Worm (Caenorhabditis elegans) whole organism, L4 larva: Measurements from ENCODE around the gene nlp-45.
A peak's percentile ranks its signal among the peaks of the same experiment; 100 is the strongest.

Experiments used
- F10B5.3 ChIP-seq: sonication (generic microtip); optimal IDR thresholded peaks from 2 replicates; lab custom pipeline; 2016; ENCODE audit warnings: mild to moderate bottlenecking, missing genetic modification characterization, missing compliant biosample characterization
- F44E2.7 ChIP-seq: fragments of 200-800 bp; sonication (Bioruptor generic); IDR thresholded peaks from 2 replicates; pipeline ENCODE4 v2.1.2; 2022; ENCODE audit warnings: missing genetic modification characterization, missing compliant biosample characterization
- R02D3.7 ChIP-seq: fragments of 150-350 bp; sonication (generic microtip); optimal IDR thresholded peaks from 3 replicates; lab custom pipeline; 2014; ENCODE audit warnings: missing biosample characterization, missing genetic modification characterization
- Y5F2A.4 ChIP-seq: fragments of 200-800 bp; sonication (Bioruptor generic); optimal IDR thresholded peaks from 2 replicates; lab custom pipeline; 2018; ENCODE audit warnings: mild to moderate bottlenecking, missing genetic modification characterization, missing compliant biosample characterization
- Y75B8A.6 ChIP-seq: fragments of 200-800 bp; sonication (Bioruptor generic); IDR thresholded peaks from 2 replicates; pipeline ENCODE4 v1.3.6; 2022; ENCODE audit warnings: missing genetic modification reagents, missing genetic modification characterization, missing compliant biosample characterization
- ZK337.2 ChIP-seq: fragments of 200-800 bp; sonication (Bioruptor generic); IDR thresholded peaks from 2 replicates; pipeline ENCODE4 v1.3.6; 2022; ENCODE audit warnings: missing genetic modification reagents, missing genetic modification characterization, missing compliant biosample characterization
- aha-1 ChIP-seq: fragments of 150-350 bp; peaks from one replicate; lab custom pipeline; 2014; ENCODE audit warnings: missing biosample characterization, missing genetic modification characterization
- attf-4 ChIP-seq: sonication (generic microtip); optimal IDR thresholded peaks from 3 replicates; lab custom pipeline; 2017; ENCODE audit warnings: missing biosample characterization, missing genetic modification characterization
- ceh-62 ChIP-seq: sonication (generic microtip); optimal IDR thresholded peaks from 2 replicates; lab custom pipeline; 2017; ENCODE audit warnings: missing biosample characterization, missing genetic modification characterization
- ctbp-1 ChIP-seq: fragments of 200-800 bp; sonication (Bioruptor generic); IDR thresholded peaks from 2 replicates; pipeline ENCODE4 v1.3.6; 2022; ENCODE audit warnings: missing genetic modification reagents, missing genetic modification characterization, missing compliant biosample characterization
- daf-16 ChIP-seq, 3 experiments: sonication (generic microtip); optimal IDR thresholded peaks; 2 replicates each; lab custom pipeline; 2016 to 2017; ENCODE audit warnings: missing genetic modification characterization in 3 of 3, missing genetic modification reagents in 3 of 3, mild to moderate bottlenecking in 2 of 3, missing compliant biosample characterization in 2 of 3, missing biosample characterization in 1 of 3, moderate library complexity in 1 of 3
- dve-1 ChIP-seq: sonication (generic microtip); optimal IDR thresholded peaks from 2 replicates; lab custom pipeline; 2017; ENCODE audit warnings: antibody characterized with exemption, mild to moderate bottlenecking, missing genetic modification characterization, missing compliant biosample characterization; ENCODE audit not compliant: insufficient read depth
- fkh-10 ChIP-seq: fragments of 150-350 bp; optimal IDR thresholded peaks from 2 replicates; lab custom pipeline; 2014; ENCODE audit warnings: missing biosample characterization, missing genetic modification reagents, missing genetic modification characterization
- fos-1 ChIP-seq: fragments of 150-350 bp; optimal IDR thresholded peaks from 2 replicates; lab custom pipeline; 2014; ENCODE audit warnings: missing biosample characterization, missing genetic modification characterization
- hif-1 ChIP-seq, 2 experiments: sonication (generic microtip); optimal IDR thresholded peaks; 2 replicates each; lab custom pipeline; 2016 to 2017; ENCODE audit warnings: missing compliant biosample characterization in 2 of 2, missing genetic modification characterization in 2 of 2, missing genetic modification reagents in 2 of 2, missing genotype in 2 of 2, mild to moderate bottlenecking in 1 of 2
- hlh-11 ChIP-seq: fragments of 200-800 bp; sonication (Bioruptor generic); optimal IDR thresholded peaks from 2 replicates; lab custom pipeline; 2018; ENCODE audit warnings: mild to moderate bottlenecking, missing genetic modification characterization, missing compliant biosample characterization
- hlh-30 ChIP-seq: sonication (generic microtip); optimal IDR thresholded peaks from 2 replicates; lab custom pipeline; 2017; ENCODE audit warnings: antibody characterized with exemption, mild to moderate bottlenecking, missing genetic modification characterization, missing compliant biosample characterization; ENCODE audit not compliant: insufficient read depth
- jun-1 ChIP-seq: fragments of 150-350 bp; optimal IDR thresholded peaks from 2 replicates; lab custom pipeline; 2014; ENCODE audit warnings: missing biosample characterization, missing genetic modification reagents, missing genetic modification characterization
- lin-39 ChIP-seq: fragments of 150-350 bp; optimal IDR thresholded peaks from 2 replicates; lab custom pipeline; 2014; ENCODE audit warnings: missing biosample characterization, missing genetic modification reagents, missing genetic modification characterization
- lsy-2 ChIP-seq, 2 experiments: fragments of 150-350 bp in 1 of 2; sonication (generic microtip) in 1 of 2; optimal IDR thresholded peaks; 2 replicates each; lab custom pipeline; 2014 to 2017; ENCODE audit warnings: missing biosample characterization in 2 of 2, missing genetic modification characterization in 2 of 2
- mdt-29 ChIP-seq: fragments of 200-800 bp; sonication (Bioruptor generic); IDR thresholded peaks from 2 replicates; pipeline ENCODE4 v1.3.6; 2022; ENCODE audit warnings: missing genetic modification reagents, missing genetic modification characterization, missing compliant biosample characterization
- mep-1 ChIP-seq: fragments of 150-350 bp; sonication (generic microtip); optimal IDR thresholded peaks from 3 replicates; lab custom pipeline; 2014; ENCODE audit warnings: missing biosample characterization, missing genetic modification characterization
- mes-2 ChIP-seq: sonication (generic microtip); optimal IDR thresholded peaks from 2 replicates; lab custom pipeline; 2016; ENCODE audit warnings: missing genotype, mild to moderate bottlenecking, missing genetic modification characterization, missing compliant biosample characterization; ENCODE audit not compliant: poor library complexity, severe bottlenecking
- mxl-2 ChIP-seq: fragments of 200-800 bp; sonication (Bioruptor generic); conservative IDR thresholded peaks from 2 replicates; pipeline ENCODE4 v1.3.6; 2022; ENCODE audit warnings: missing genetic modification reagents, missing genetic modification characterization, missing compliant biosample characterization
- mxl-3 ChIP-seq: fragments of 200-800 bp; sonication (Bioruptor generic); optimal IDR thresholded peaks from 2 replicates; lab custom pipeline; 2018; ENCODE audit warnings: mild to moderate bottlenecking, missing genetic modification characterization, missing compliant biosample characterization
- nhr-102 ChIP-seq: sonication (generic microtip); optimal IDR thresholded peaks from 2 replicates; lab custom pipeline; 2016; ENCODE audit warnings: mild to moderate bottlenecking, missing genetic modification characterization, moderate library complexity, missing compliant biosample characterization
- nhr-11 ChIP-seq: fragments of 150-350 bp; optimal IDR thresholded peaks from 2 replicates; lab custom pipeline; 2014; ENCODE audit warnings: missing biosample characterization, missing genetic modification characterization
- nhr-111 ChIP-seq: fragments of 200-800 bp; sonication (Bioruptor generic); optimal IDR thresholded peaks from 2 replicates; lab custom pipeline; 2018; ENCODE audit warnings: mild to moderate bottlenecking, missing genetic modification characterization, missing compliant biosample characterization
- nhr-25 ChIP-seq: sonication (generic microtip); optimal IDR thresholded peaks from 2 replicates; lab custom pipeline; 2017; ENCODE audit warnings: missing genetic modification characterization, mild to moderate bottlenecking, missing compliant biosample characterization, antibody characterized with exemption, moderate library complexity, borderline replicate concordance; ENCODE audit not compliant: insufficient read depth
- nhr-28 ChIP-seq: fragments of 150-350 bp; optimal IDR thresholded peaks from 2 replicates; lab custom pipeline; 2014; ENCODE audit warnings: missing biosample characterization, missing genetic modification characterization
- nhr-41 ChIP-seq: fragments of 200-800 bp; sonication (Bioruptor generic); IDR thresholded peaks from 2 replicates; pipeline ENCODE4 v1.3.6; 2022; ENCODE audit warnings: missing genetic modification reagents, missing genetic modification characterization, missing compliant biosample characterization
- nhr-42 ChIP-seq: fragments of 200-800 bp; sonication (Bioruptor generic); IDR thresholded peaks from 2 replicates; pipeline ENCODE4 v1.3.6; 2022; ENCODE audit warnings: missing genetic modification characterization, missing compliant biosample characterization
- nhr-76 ChIP-seq: fragments of 150-350 bp; optimal IDR thresholded peaks from 2 replicates; lab custom pipeline; 2014; ENCODE audit warnings: missing biosample characterization, missing genetic modification characterization
- pha-4 ChIP-seq, 2 experiments: fragments of 150-350 bp in 1 of 2; fragments of 200-800 bp in 1 of 2; sonication (Bioruptor generic) in 1 of 2; IDR thresholded peaks in 1 of 2; optimal IDR thresholded peaks in 1 of 2; 2 replicates each; pipeline versions ENCODE4 v1.3.6 to Lab custom; 2014 to 2022; ENCODE audit warnings: missing genetic modification characterization in 2 of 2, missing genetic modification reagents in 2 of 2, missing biosample characterization in 1 of 2, missing compliant biosample characterization in 1 of 2
- rbr-2 ChIP-seq: sonication (generic microtip); optimal IDR thresholded peaks from 2 replicates; lab custom pipeline; 2016; ENCODE audit warnings: missing genotype, missing genetic modification characterization, missing compliant biosample characterization
- sdz-12 ChIP-seq: fragments of 200-800 bp; sonication (Bioruptor generic); optimal IDR thresholded peaks from 2 replicates; lab custom pipeline; 2018; ENCODE audit warnings: mild to moderate bottlenecking, missing genetic modification characterization, missing compliant biosample characterization
- snpc-1.2 ChIP-seq: fragments of 200-800 bp; sonication (Bioruptor generic); IDR thresholded peaks from 2 replicates; pipeline ENCODE4 v1.3.6; 2022; ENCODE audit warnings: missing genetic modification reagents, missing genetic modification characterization, missing compliant biosample characterization
- snpc-4 ChIP-seq: fragments of 150-350 bp; optimal IDR thresholded peaks from 2 replicates; lab custom pipeline; 2014; ENCODE audit warnings: missing biosample characterization, missing genetic modification characterization
- spr-1 ChIP-seq: sonication (generic microtip); optimal IDR thresholded peaks from 2 replicates; lab custom pipeline; 2016; ENCODE audit warnings: mild to moderate bottlenecking, missing genetic modification characterization, missing compliant biosample characterization
- tag-97 ChIP-seq: fragments of 200-800 bp; sonication (Bioruptor generic); IDR thresholded peaks from 2 replicates; pipeline ENCODE4 v1.3.6; 2022; ENCODE audit warnings: missing genetic modification characterization, missing compliant biosample characterization
- tra-1 ChIP-seq: fragments of 200-800 bp; sonication (Bioruptor generic); IDR thresholded peaks from 2 replicates; pipeline ENCODE4 v1.3.6; 2022; ENCODE audit warnings: missing genetic modification reagents, missing genetic modification characterization, missing compliant biosample characterization
- unc-62 ChIP-seq, 3 experiments: fragments of 150-350 bp in 1 of 3; sonication (generic microtip); optimal IDR thresholded peaks in 2 of 3; peaks in 1 of 3; 1 replicate in 1 of 3; 2 replicates in 2 of 3; lab custom pipeline; 2014 to 2017; ENCODE audit warnings: missing biosample characterization in 3 of 3, missing genetic modification characterization in 3 of 3, missing genetic modification reagents in 3 of 3, missing genotype in 1 of 3
- zip-2 ChIP-seq: fragments of 150-350 bp; optimal IDR thresholded peaks from 2 replicates; lab custom pipeline; 2014; ENCODE audit warnings: missing biosample characterization, missing genetic modification characterization
- ztf-7 ChIP-seq: fragments of 150-350 bp; optimal IDR thresholded peaks from 2 replicates; lab custom pipeline; 2014; ENCODE audit warnings: missing biosample characterization, missing genetic modification characterization

The nlp-45 gene

DNA sequence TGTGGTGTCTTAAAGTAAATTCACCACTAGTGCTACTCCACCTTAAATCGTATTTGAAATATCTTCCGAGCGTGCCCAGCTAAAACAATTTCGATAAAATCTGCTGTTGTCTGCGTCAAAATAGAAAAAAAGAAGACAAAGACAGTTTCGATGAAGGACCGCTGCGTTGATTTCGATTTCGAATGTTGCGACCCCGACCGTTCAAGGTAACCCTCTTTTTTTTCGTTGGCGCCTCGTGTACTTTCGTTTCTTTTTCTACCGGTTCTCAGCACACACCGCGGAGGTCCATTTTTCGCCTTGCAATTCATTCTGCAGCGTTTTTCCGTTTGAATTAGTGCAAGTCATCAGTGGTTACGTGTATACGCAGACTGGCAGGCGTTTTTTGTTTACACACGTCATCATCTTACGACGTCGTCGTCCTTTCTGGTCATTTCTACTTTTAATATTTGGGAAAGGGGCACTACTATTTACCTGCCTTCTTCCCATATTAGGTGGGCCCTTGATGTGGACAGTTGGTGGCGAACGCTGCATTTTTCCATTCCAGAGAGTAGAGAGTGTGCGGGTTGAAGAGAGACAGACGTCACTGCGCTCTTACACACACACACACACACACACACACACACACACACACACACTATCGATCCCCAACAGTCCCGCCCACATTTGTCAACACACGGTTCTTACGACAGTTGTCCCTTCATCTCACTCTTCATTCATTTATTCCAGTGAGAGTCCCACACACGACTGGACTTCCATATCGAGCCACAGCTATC is 30.1 kb upstream of the nlp-45 start:
- TF ChIP-seq hif-1 (tag; optimal IDR thresholded peaks at IDR 0.05; lab: Kevin White, UChicago) (no peak), tra-1 (GFP tag; lab: Robert Waterston, UW) (0 out of 2 replicates have a peak, but pooled peaks have one; percentile 5), R02D3.7 (no peak), nhr-28 (tag; lab: Kevin White, UChicago) (peak; percentile 42), spr-1 (tag; lab: Kevin White, UChicago) (no peak), lin-39 (tag; lab: Kevin White, UChicago) (no peak), Y5F2A.4 (GFP tag; lab: Kevin White, UChicago) (no peak), hlh-11 (peak; percentile 32), rbr-2 (tag; lab: Kevin White, UChicago) (peak; percentile 4), lsy-2 (tag; optimal IDR thresholded peaks at IDR 0.05; lab: Kevin White, UChicago) (peak in 1 of 2 experiments; percentile 15), snpc-4 (tag; lab: Kevin White, UChicago) (no peak), nhr-25 (tag; lab: Kevin White, UChicago) (peak; percentile 74), pha-4 (GFP tag; IDR thresholded peaks at IDR 0.05; lab: Robert Waterston, UW) (no peak), pha-4 (tag; optimal IDR thresholded peaks at IDR 0.05; lab: Kevin White, UChicago) (no peak), mep-1 (peak; percentile 42), daf-16 (GFP tag; optimal IDR thresholded peaks at IDR 0.05; lab: Kevin White, UChicago) (no peak), daf-16 (tag; optimal IDR thresholded peaks at IDR 0.05; lab: Kevin White, UChicago) (peak; percentile 3), mxl-3 (peak; percentile 24), ceh-62 (tag; lab: Kevin White, UChicago) (no peak), unc-62 (GFP tag; optimal IDR thresholded peaks at IDR 0.05 in 1 of 2; lab: Kevin White, UChicago) (no peak), unc-62 (tag; optimal IDR thresholded peaks at IDR 0.05; lab: Kevin White, UChicago) (no peak), jun-1 (tag; lab: Kevin White, UChicago) (no peak), mes-2 (tag; lab: Kevin White, UChicago) (peak; percentile 31), fos-1 (tag; lab: Kevin White, UChicago) (no peak), dve-1 (tag; lab: Kevin White, UChicago) (peak; percentile 30), aha-1 (peak; percentile 84)

DNA sequence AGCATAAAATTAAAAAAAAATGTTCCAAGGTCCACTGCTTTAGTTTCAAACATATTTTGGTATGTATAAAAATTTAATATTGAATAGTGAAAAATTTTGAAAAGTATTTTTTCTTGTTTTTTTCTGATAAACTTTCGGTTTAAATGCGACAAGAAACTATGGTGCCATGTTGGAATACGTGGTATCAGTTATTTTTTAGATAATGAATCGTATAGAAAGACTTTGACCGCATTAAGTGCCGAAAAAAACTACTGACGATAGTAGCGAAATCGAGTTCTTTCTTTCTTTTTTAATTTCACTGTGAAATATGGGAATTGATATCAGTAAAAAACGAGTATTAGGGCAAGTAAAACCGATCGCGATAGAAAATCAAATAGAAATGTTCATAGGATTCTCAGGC is 27.8 kb upstream of the nlp-45 start, which contains the start of gene T24D8.6:
TSS of gene T24D8.6 (minus strand) at position 101 of the 400 bp plus-strand sequence.
- TF ChIP-seq F44E2.7 (GFP tag; lab: Robert Waterston, UW) (no peak), nhr-11 (no peak), snpc-1.2 (GFP tag; lab: Robert Waterston, UW) (no peak), nhr-76 (no peak), attf-4 (tag; lab: Kevin White, UChicago) (no peak), hlh-30 (no peak)

DNA sequence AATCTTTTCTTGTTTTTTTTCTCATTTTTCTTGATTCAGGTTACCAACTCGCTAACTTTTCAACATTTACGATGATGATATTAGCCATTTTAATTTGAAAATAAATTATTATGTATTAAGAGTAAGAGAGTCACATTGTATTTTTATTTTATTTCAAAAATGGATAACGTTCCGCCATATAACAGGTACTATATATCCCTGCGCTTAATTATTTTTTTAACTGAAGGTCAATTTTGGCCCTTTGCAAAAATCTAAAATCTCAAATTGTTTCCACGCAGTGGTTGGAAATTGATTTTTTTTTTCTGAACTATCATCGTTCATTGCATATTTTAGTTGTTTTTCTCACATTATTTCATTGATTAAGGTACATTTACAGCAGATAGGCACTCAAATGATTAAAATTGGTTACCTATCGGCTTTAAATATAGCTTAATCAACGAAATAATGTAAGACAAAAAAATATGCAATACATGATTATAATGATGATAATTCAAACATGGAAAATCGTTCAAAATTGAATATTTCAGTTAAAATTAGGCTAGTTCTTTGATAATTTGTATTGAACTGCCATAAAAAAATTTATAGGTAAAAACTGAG is 26.7 kb upstream of the nlp-45 start:
- TF ChIP-seq tag-97 (GFP tag; lab: Robert Waterston, UW): 0 out of 2 replicates have a peak, but pooled peaks have one; percentile 10
- peak; percentile 44; the same call in 1 of the 2 replicates for TF ChIP-seq mdt-29
- TF ChIP-seq nhr-41 (GFP tag; lab: Robert Waterston, UW): no peak
- TF ChIP-seq fkh-10 (GFP tag; lab: Kevin White, UChicago): no peak
- TF ChIP-seq ceh-62 (tag; lab: Kevin White, UChicago): no peak
- TF ChIP-seq ctbp-1 (GFP tag; lab: Robert Waterston, UW): peak; percentile 77
- TF ChIP-seq ZK337.2: peak; percentile 72
- peak; percentile 95 for TF ChIP-seq nhr-42 (GFP tag; lab: Robert Waterston, UW)
- peak; percentile 94 for TF ChIP-seq ztf-7 (tag; lab: Kevin White, UChicago)
- peak; percentile 87 for TF ChIP-seq F10B5.3
- no peak for TF ChIP-seq nhr-111 (GFP tag; lab: Kevin White, UChicago)
- no peak; the same call in 1 of the 2 replicates for TF ChIP-seq Y75B8A.6 (GFP tag; lab: Robert Waterston, UW)
- TF ChIP-seq mep-1: peak; percentile 99
- TF ChIP-seq nhr-102 (tag; lab: Kevin White, UChicago): peak; percentile 98
- no peak for TF ChIP-seq sdz-12 (GFP tag; lab: Kevin White, UChicago)
- TF ChIP-seq spr-1 (tag; lab: Kevin White, UChicago): peak; percentile 95
- peak; percentile 91 for TF ChIP-seq zip-2 (tag; lab: Kevin White, UChicago)
- TF ChIP-seq mxl-2: no peak
- TF ChIP-seq hlh-11: peak; percentile 89
